Worm (Caenorhabditis elegans) whole organism, L1 larva: ENCODE data around the gene nas-3.

Experiments
- C04F5.9 ChIP-seq: sonication (generic microtip); optimal IDR thresholded peaks from 2 replicates; lab custom pipeline; 2016; ENCODE audit warnings: missing genetic modification characterization, missing compliant biosample characterization
- C16A3.4 ChIP-seq: fragments of 150-350 bp; optimal IDR thresholded peaks from 2 replicates; lab custom pipeline; 2014; ENCODE audit warnings: missing biosample characterization, missing genetic modification characterization
- F16B12.6 ChIP-seq: fragments of 150-350 bp; optimal IDR thresholded peaks from 2 replicates; lab custom pipeline; 2014; ENCODE audit warnings: missing biosample characterization, missing genetic modification characterization
- aha-1 ChIP-seq: fragments of 150-350 bp; optimal IDR thresholded peaks from 2 replicates; lab custom pipeline; 2014; ENCODE audit warnings: missing biosample characterization, missing genetic modification characterization
- alr-1 ChIP-seq: fragments of 200-800 bp; sonication (Bioruptor generic); optimal IDR thresholded peaks from 2 replicates; lab custom pipeline; 2018; ENCODE audit warnings: borderline replicate concordance, mild to moderate bottlenecking, missing genetic modification characterization, missing compliant biosample characterization
- ama-1 ChIP-seq: fragments of 150-350 bp; optimal IDR thresholded peaks from 2 replicates; lab custom pipeline; 2014
- blmp-1 ChIP-seq: fragments of 150-350 bp; optimal IDR thresholded peaks from 2 replicates; lab custom pipeline; 2014; ENCODE audit warnings: missing biosample characterization, missing genetic modification characterization
- ceh-82 ChIP-seq, 3 experiments: fragments of 150-350 bp in 1 of 3; sonication (generic microtip) in 2 of 3; optimal IDR thresholded peaks; 2 replicates each; lab custom pipeline; 2014 to 2017; ENCODE audit warnings: missing biosample characterization in 3 of 3, missing genetic modification characterization in 3 of 3
- efl-1 ChIP-seq, 4 experiments: fragments of 150-350 bp; optimal IDR thresholded peaks in 3 of 4; peaks in 1 of 4; 1 replicate in 1 of 4; 2 replicates in 3 of 4; lab custom pipeline; 2014; ENCODE audit warnings: missing biosample characterization in 2 of 4, missing genetic modification characterization in 2 of 4, missing genetic modification reagents in 2 of 4
- egl-13 ChIP-seq: sonication (generic microtip); optimal IDR thresholded peaks from 2 replicates; lab custom pipeline; 2016; ENCODE audit warnings: missing genotype, missing genetic modification reagents, missing genetic modification characterization, missing compliant biosample characterization
- elt-3 ChIP-seq, 6 experiments: fragments of 150-350 bp in 1 of 6; sonication (generic microtip); optimal IDR thresholded peaks; 2 replicates each; lab custom pipeline; 2017 to 2018; ENCODE audit warnings: missing biosample characterization in 6 of 6, missing genetic modification characterization in 6 of 6, inconsistent platforms in 1 of 6
- ets-5 ChIP-seq: fragments of 200-800 bp; sonication (Bioruptor generic); IDR thresholded peaks from 2 replicates; pipeline ENCODE4 v1.3.6; 2022; ENCODE audit warnings: missing genetic modification characterization, missing compliant biosample characterization
- fkh-10 ChIP-seq: sonication (generic microtip); optimal IDR thresholded peaks from 2 replicates; lab custom pipeline; 2017; ENCODE audit warnings: missing biosample characterization, missing genetic modification reagents, missing genetic modification characterization
- fkh-4 ChIP-seq: sonication (generic microtip); optimal IDR thresholded peaks from 2 replicates; lab custom pipeline; 2016; ENCODE audit warnings: missing compliant biosample characterization, missing genetic modification characterization, borderline replicate concordance
- fkh-8 ChIP-seq: sonication (generic microtip); optimal IDR thresholded peaks from 2 replicates; lab custom pipeline; 2016; ENCODE audit warnings: mild to moderate bottlenecking, missing genetic modification characterization, missing compliant biosample characterization
- fos-1 ChIP-seq: fragments of 150-350 bp; optimal IDR thresholded peaks from 2 replicates; lab custom pipeline; 2014; ENCODE audit warnings: missing biosample characterization, missing genetic modification characterization
- grh-1 ChIP-seq: fragments of 200-800 bp; sonication (Bioruptor generic); IDR thresholded peaks from 2 replicates; pipeline ENCODE4 v1.3.6; 2022; ENCODE audit warnings: missing genetic modification reagents, missing genetic modification characterization, missing compliant biosample characterization
- hlh-17 ChIP-seq: fragments of 200-800 bp; sonication (Bioruptor generic); optimal IDR thresholded peaks from 2 replicates; lab custom pipeline; 2018; ENCODE audit warnings: missing genetic modification characterization, mild to moderate bottlenecking, missing compliant biosample characterization, moderate library complexity, borderline replicate concordance
- hlh-4 ChIP-seq: sonication (generic microtip); optimal IDR thresholded peaks from 2 replicates; lab custom pipeline; 2016; ENCODE audit warnings: mild to moderate bottlenecking, missing genetic modification characterization, missing compliant biosample characterization
- hpl-2 ChIP-seq: fragments of 150-350 bp; optimal IDR thresholded peaks from 2 replicates; lab custom pipeline; 2014; ENCODE audit warnings: missing biosample characterization, missing genetic modification reagents, missing genetic modification characterization
- irx-1 ChIP-seq: sonication (generic microtip); optimal IDR thresholded peaks from 2 replicates; lab custom pipeline; 2016; ENCODE audit warnings: missing genetic modification characterization, missing compliant biosample characterization
- isw-1 ChIP-seq: fragments of 200-800 bp; sonication (Bioruptor generic); IDR thresholded peaks from 2 replicates; pipeline ENCODE4 v1.3.6; 2022; ENCODE audit warnings: missing genetic modification characterization, missing compliant biosample characterization
- jun-1 ChIP-seq: fragments of 150-350 bp; optimal IDR thresholded peaks from 2 replicates; lab custom pipeline; 2014; ENCODE audit warnings: missing biosample characterization, missing genetic modification reagents, missing genetic modification characterization
- lin-13 ChIP-seq: fragments of 150-350 bp; optimal IDR thresholded peaks from 2 replicates; lab custom pipeline; 2014; ENCODE audit warnings: missing biosample characterization, missing genetic modification reagents, missing genetic modification characterization
- lin-14 ChIP-seq: fragments of 200-800 bp; sonication (Bioruptor generic); optimal IDR thresholded peaks from 2 replicates; lab custom pipeline; 2018; ENCODE audit warnings: mild to moderate bottlenecking, missing genetic modification characterization, moderate library complexity, missing compliant biosample characterization
- lin-35 ChIP-seq, 2 experiments: fragments of 150-350 bp; optimal IDR thresholded peaks; 2 replicates each; lab custom pipeline; 2014; ENCODE audit warnings: missing biosample characterization in 2 of 2, missing genetic modification characterization in 2 of 2, missing genetic modification reagents in 2 of 2
- lin-39 ChIP-seq: fragments of 150-350 bp; optimal IDR thresholded peaks from 2 replicates; lab custom pipeline; 2014; ENCODE audit warnings: missing biosample characterization, missing genetic modification reagents, missing genetic modification characterization
- lir-3 ChIP-seq: sonication (generic microtip); optimal IDR thresholded peaks from 2 replicates; lab custom pipeline; 2016; ENCODE audit warnings: mild to moderate bottlenecking, missing genetic modification characterization, moderate library complexity, missing compliant biosample characterization; ENCODE audit not compliant: poor library complexity
- lsy-2 ChIP-seq, 2 experiments: fragments of 150-350 bp; optimal IDR thresholded peaks; 2 replicates each; lab custom pipeline; 2014; ENCODE audit warnings: missing biosample characterization in 2 of 2, missing genetic modification characterization in 2 of 2
- mdl-1 ChIP-seq, 2 experiments: fragments of 150-350 bp; optimal IDR thresholded peaks; 2 replicates each; lab custom pipeline; 2014 to 2017; ENCODE audit warnings: missing biosample characterization in 2 of 2, missing genetic modification characterization in 2 of 2, inconsistent platforms in 1 of 2
- mef-2 ChIP-seq: fragments of 150-350 bp; optimal IDR thresholded peaks from 2 replicates; lab custom pipeline; 2014; ENCODE audit warnings: missing biosample characterization, missing genetic modification characterization
- mep-1 ChIP-seq: fragments of 150-350 bp; optimal IDR thresholded peaks from 2 replicates; lab custom pipeline; 2014; ENCODE audit warnings: missing biosample characterization, missing genetic modification characterization
- nhr-11 ChIP-seq: fragments of 150-350 bp; optimal IDR thresholded peaks from 2 replicates; lab custom pipeline; 2014; ENCODE audit warnings: missing biosample characterization, missing genetic modification characterization
- nhr-12 ChIP-seq: sonication (generic microtip); optimal IDR thresholded peaks from 2 replicates; lab custom pipeline; 2017; ENCODE audit warnings: missing biosample characterization, missing genetic modification characterization
- nhr-20 ChIP-seq: sonication (generic microtip); optimal IDR thresholded peaks from 2 replicates; lab custom pipeline; 2016; ENCODE audit warnings: mild to moderate bottlenecking, missing genetic modification characterization, missing compliant biosample characterization
- nhr-28 ChIP-seq: fragments of 150-350 bp; optimal IDR thresholded peaks from 2 replicates; lab custom pipeline; 2014; ENCODE audit warnings: missing biosample characterization, missing genetic modification characterization
- nhr-71 ChIP-seq: sonication (generic microtip); optimal IDR thresholded peaks from 2 replicates; lab custom pipeline; 2016; ENCODE audit warnings: mild to moderate bottlenecking, missing genetic modification characterization, moderate library complexity, missing compliant biosample characterization
- nhr-76 ChIP-seq: sonication (generic microtip); optimal IDR thresholded peaks from 2 replicates; lab custom pipeline; 2017; ENCODE audit warnings: missing biosample characterization, missing genetic modification characterization
- nhr-84 ChIP-seq: sonication (generic microtip); optimal IDR thresholded peaks from 2 replicates; lab custom pipeline; 2017; ENCODE audit warnings: missing biosample characterization, missing genetic modification characterization
- nhr-90 ChIP-seq: sonication (generic microtip); optimal IDR thresholded peaks from 2 replicates; lab custom pipeline; 2016; ENCODE audit warnings: mild to moderate bottlenecking, missing genetic modification characterization, missing compliant biosample characterization; ENCODE audit not compliant: poor library complexity
- pqm-1 ChIP-seq: sonication (generic microtip); optimal IDR thresholded peaks from 3 replicates; lab custom pipeline; 2017; ENCODE audit warnings: missing biosample characterization, missing genetic modification characterization
- skn-1 ChIP-seq: fragments of 150-350 bp; optimal IDR thresholded peaks from 2 replicates; lab custom pipeline; 2014; ENCODE audit warnings: missing biosample characterization, missing genetic modification characterization
- snpc-4 ChIP-seq: fragments of 150-350 bp; optimal IDR thresholded peaks from 2 replicates; lab custom pipeline; 2014; ENCODE audit warnings: missing biosample characterization, missing genetic modification characterization
- snu-23 ChIP-seq: sonication (generic microtip); optimal IDR thresholded peaks from 2 replicates; lab custom pipeline; 2016; ENCODE audit warnings: missing genetic modification characterization, missing compliant biosample characterization
- sptf-1 ChIP-seq: fragments of 150-350 bp; optimal IDR thresholded peaks from 2 replicates; lab custom pipeline; 2014; ENCODE audit warnings: missing biosample characterization, missing genetic modification characterization
- swsn-7 ChIP-seq: sonication (generic microtip); optimal IDR thresholded peaks from 2 replicates; lab custom pipeline; 2016; ENCODE audit warnings: missing genetic modification characterization, missing compliant biosample characterization
- tlp-1 ChIP-seq: fragments of 150-350 bp; optimal IDR thresholded peaks from 2 replicates; lab custom pipeline; 2014; ENCODE audit warnings: missing biosample characterization, missing genetic modification characterization
- unc-30 ChIP-seq: sonication (generic microtip); optimal IDR thresholded peaks from 2 replicates; lab custom pipeline; 2017; ENCODE audit warnings: missing biosample characterization, missing genetic modification characterization
- unc-62 ChIP-seq: fragments of 150-350 bp; optimal IDR thresholded peaks from 2 replicates; lab custom pipeline; 2014; ENCODE audit warnings: missing biosample characterization, missing genetic modification reagents, missing genetic modification characterization
- unc-98 ChIP-seq: fragments of 200-800 bp; sonication (Bioruptor generic); IDR thresholded peaks from 2 replicates; pipeline ENCODE4 v1.3.6; 2022; ENCODE audit warnings: missing genetic modification characterization, missing compliant biosample characterization
- vab-15 ChIP-seq: sonication (generic microtip); optimal IDR thresholded peaks from 2 replicates; lab custom pipeline; 2017; ENCODE audit warnings: missing genotype, mild to moderate bottlenecking, missing genetic modification characterization, missing compliant biosample characterization
- ztf-4 ChIP-seq: fragments of 150-350 bp; optimal IDR thresholded peaks from 2 replicates; lab custom pipeline; 2014; ENCODE audit warnings: missing biosample characterization, missing genetic modification characterization

nas-3 gene

ce11 chrV:9503152-9503817 lies 25.3 kb downstream of the nas-3 start:
- no peak for TF ChIP-seq ets-5
- TF ChIP-seq mep-1: peak; percentile 75
- no peak for TF ChIP-seq mef-2
- no peak for TF ChIP-seq vab-15
- TF ChIP-seq hlh-17 (GFP tag; lab: Kevin White, UChicago): no peak
- TF ChIP-seq fos-1 (tag; lab: Kevin White, UChicago): peak; percentile 63
- TF ChIP-seq lin-13 (GFP tag; lab: Kevin White, UChicago): no peak
- TF ChIP-seq mdl-1 (tag; optimal IDR thresholded peaks at IDR 0.05; lab: Kevin White, UChicago): peak in 1 of 2 experiments; percentile 76
- TF ChIP-seq tlp-1 (tag; lab: Kevin White, UChicago): no peak
- TF ChIP-seq C16A3.4 (tag; lab: Kevin White, UChicago): peak; percentile 49
- peak; percentile 5 for TF ChIP-seq ama-1 (lab: Kevin White, UChicago)
- TF ChIP-seq lir-3: peak; percentile 35
- peak; percentile 77 for TF ChIP-seq swsn-7 (tag; lab: Kevin White, UChicago)
- TF ChIP-seq lin-39 (tag; lab: Kevin White, UChicago): peak; percentile 18
- TF ChIP-seq nhr-76: no peak
- TF ChIP-seq skn-1 (tag; lab: Kevin White, UChicago): peak; percentile 48
- peak; percentile 54 to 57 for TF ChIP-seq efl-1 (optimal IDR thresholded peaks at IDR 0.05; lab: Kevin White, UChicago)
- TF ChIP-seq efl-1 (GFP tag; optimal IDR thresholded peaks at IDR 0.05 in 1 of 2; lab: Kevin White, UChicago): peak; percentile 34 to 95
- TF ChIP-seq fkh-10 (GFP tag; lab: Kevin White, UChicago): peak; percentile 40
- peak; percentile 61 for TF ChIP-seq lin-35 (GFP tag; optimal IDR thresholded peaks at IDR 0.05; lab: Kevin White, UChicago)
- no peak for TF ChIP-seq unc-62 (GFP tag; lab: Kevin White, UChicago)
- no peak for TF ChIP-seq pqm-1 (tag; lab: Kevin White, UChicago)
- TF ChIP-seq snu-23 (GFP tag; lab: Kevin White, UChicago): peak; percentile 89
- peak; percentile 87 for TF ChIP-seq nhr-71
- TF ChIP-seq sptf-1 (tag; lab: Kevin White, UChicago): no peak
- no peak for TF ChIP-seq nhr-28 (tag; lab: Kevin White, UChicago)
- peak; percentile 67 for TF ChIP-seq egl-13 (tag; lab: Kevin White, UChicago)
- peak; percentile 68 for TF ChIP-seq fkh-8 (tag; lab: Kevin White, UChicago)
- TF ChIP-seq unc-30 (tag; lab: Kevin White, UChicago): no peak
- TF ChIP-seq hlh-4 (tag; lab: Kevin White, UChicago): no peak
- peak; percentile 83 for TF ChIP-seq nhr-90 (tag; lab: Kevin White, UChicago)
- no peak for TF ChIP-seq nhr-84 (tag; lab: Kevin White, UChicago)
- TF ChIP-seq lin-14 (GFP tag; lab: Kevin White, UChicago): peak; percentile 81
- TF ChIP-seq aha-1 (tag; lab: Kevin White, UChicago): no peak
- TF ChIP-seq snpc-4 (tag; lab: Kevin White, UChicago): peak; percentile 95
- no peak for TF ChIP-seq fkh-4 (tag; lab: Kevin White, UChicago)
- peak; percentile 25 for TF ChIP-seq ztf-4 (tag; lab: Kevin White, UChicago)
- TF ChIP-seq grh-1 (GFP tag; lab: Robert Waterston, UW): peak; percentile 41
- TF ChIP-seq nhr-12: no peak
- TF ChIP-seq irx-1 (tag; lab: Kevin White, UChicago): peak; percentile 70
- TF ChIP-seq F16B12.6 (tag; lab: Kevin White, UChicago): peak; percentile 6
- peak; percentile 10 for TF ChIP-seq jun-1 (tag; lab: Kevin White, UChicago)
- peak; percentile 46 for TF ChIP-seq isw-1 (GFP tag; lab: Robert Waterston, UW)
- TF ChIP-seq alr-1: no peak
- peak in 2 of 3 experiments; percentile 38 to 71 for TF ChIP-seq ceh-82 (tag; optimal IDR thresholded peaks at IDR 0.05; lab: Kevin White, UChicago)
- TF ChIP-seq hpl-2 (GFP tag; lab: Kevin White, UChicago): no peak
- peak; percentile 56 to 71 for TF ChIP-seq lsy-2 (tag; optimal IDR thresholded peaks at IDR 0.05; lab: Kevin White, UChicago)
- TF ChIP-seq C04F5.9 (tag; lab: Kevin White, UChicago): peak; percentile 30
- peak; percentile 1 for TF ChIP-seq blmp-1
- TF ChIP-seq elt-3 (tag; optimal IDR thresholded peaks at IDR 0.05; lab: Kevin White, UChicago): peak in 2 of 6 experiments; percentile 18 to 45
- TF ChIP-seq unc-98 (GFP tag; lab: Robert Waterston, UW): peak; percentile 43; the same call in 1 of the 2 replicates
- TF ChIP-seq nhr-20: peak; percentile 81
- no peak for TF ChIP-seq nhr-11 (tag; lab: Kevin White, UChicago)
